Worm (Caenorhabditis elegans) whole organism, L1 larva: ENCODE results near the gene F55A11.11.

ENCODE experiments used
- C04F5.9 ChIP-seq: sonication (generic microtip); optimal IDR thresholded peaks from 2 replicates; lab custom pipeline; 2016; ENCODE audit warnings: missing genetic modification characterization, missing compliant biosample characterization
- C16A3.4 ChIP-seq: fragments of 150-350 bp; optimal IDR thresholded peaks from 2 replicates; lab custom pipeline; 2014; ENCODE audit warnings: missing biosample characterization, missing genetic modification characterization
- Y116A8C.19 ChIP-seq: sonication (generic microtip); optimal IDR thresholded peaks from 2 replicates; lab custom pipeline; 2016; ENCODE audit warnings: missing compliant biosample characterization, missing genetic modification characterization, borderline replicate concordance
- ceh-63 ChIP-seq: fragments of 200-800 bp; sonication (Bioruptor generic); optimal IDR thresholded peaks from 2 replicates; lab custom pipeline; 2018; ENCODE audit warnings: mild to moderate bottlenecking, missing genetic modification characterization, missing compliant biosample characterization
- ceh-8 ChIP-seq: fragments of 200-800 bp; sonication (Bioruptor generic); optimal IDR thresholded peaks from 2 replicates; lab custom pipeline; 2018; ENCODE audit warnings: mild to moderate bottlenecking, missing genetic modification characterization, moderate library complexity, missing compliant biosample characterization
- ceh-88 ChIP-seq: fragments of 200-800 bp; sonication (Bioruptor generic); IDR thresholded peaks from 2 replicates; pipeline ENCODE4 v1.3.6; 2022; ENCODE audit warnings: missing genetic modification characterization, missing compliant biosample characterization
- ceh-90 ChIP-seq: sonication (generic microtip); optimal IDR thresholded peaks from 2 replicates; lab custom pipeline; 2016; ENCODE audit warnings: missing genetic modification characterization, missing compliant biosample characterization
- ces-1 ChIP-seq: fragments of 150-350 bp; optimal IDR thresholded peaks from 2 replicates; lab custom pipeline; 2014; ENCODE audit warnings: missing biosample characterization, missing genetic modification reagents, missing genetic modification characterization
- dpl-1 ChIP-seq, 3 experiments: fragments of 150-350 bp in 2 of 3; sonication (generic microtip) in 1 of 3; optimal IDR thresholded peaks; 2 replicates each; lab custom pipeline; 2014 to 2017; ENCODE audit warnings: missing biosample characterization in 3 of 3, missing genetic modification characterization in 3 of 3, missing genetic modification reagents in 3 of 3
- efl-1 ChIP-seq, 4 experiments: fragments of 150-350 bp; optimal IDR thresholded peaks in 3 of 4; peaks in 1 of 4; 1 replicate in 1 of 4; 2 replicates in 3 of 4; lab custom pipeline; 2014; ENCODE audit warnings: missing biosample characterization in 2 of 4, missing genetic modification characterization in 2 of 4, missing genetic modification reagents in 2 of 4
- efl-3 ChIP-seq: fragments of 200-800 bp; sonication (Bioruptor generic); optimal IDR thresholded peaks from 2 replicates; lab custom pipeline; 2018; ENCODE audit warnings: mild to moderate bottlenecking, missing genetic modification characterization, missing compliant biosample characterization
- egl-27 ChIP-seq, 2 experiments: fragments of 150-350 bp in 1 of 2; sonication (generic microtip); optimal IDR thresholded peaks; 3 replicates each; lab custom pipeline; 2017 to 2018; ENCODE audit warnings: missing biosample characterization in 2 of 2, missing genetic modification characterization in 2 of 2, missing genetic modification reagents in 2 of 2
- ets-5 ChIP-seq: fragments of 200-800 bp; sonication (Bioruptor generic); IDR thresholded peaks from 2 replicates; pipeline ENCODE4 v1.3.6; 2022; ENCODE audit warnings: missing genetic modification characterization, missing compliant biosample characterization
- fkh-10 ChIP-seq: sonication (generic microtip); optimal IDR thresholded peaks from 2 replicates; lab custom pipeline; 2017; ENCODE audit warnings: missing biosample characterization, missing genetic modification reagents, missing genetic modification characterization
- fkh-8 ChIP-seq: sonication (generic microtip); optimal IDR thresholded peaks from 2 replicates; lab custom pipeline; 2016; ENCODE audit warnings: mild to moderate bottlenecking, missing genetic modification characterization, missing compliant biosample characterization
- fos-1 ChIP-seq: fragments of 150-350 bp; optimal IDR thresholded peaks from 2 replicates; lab custom pipeline; 2014; ENCODE audit warnings: missing biosample characterization, missing genetic modification characterization
- grh-1 ChIP-seq: fragments of 200-800 bp; sonication (Bioruptor generic); IDR thresholded peaks from 2 replicates; pipeline ENCODE4 v1.3.6; 2022; ENCODE audit warnings: missing genetic modification reagents, missing genetic modification characterization, missing compliant biosample characterization
- hlh-17 ChIP-seq: fragments of 200-800 bp; sonication (Bioruptor generic); optimal IDR thresholded peaks from 2 replicates; lab custom pipeline; 2018; ENCODE audit warnings: missing genetic modification characterization, mild to moderate bottlenecking, missing compliant biosample characterization, moderate library complexity, borderline replicate concordance
- hlh-4 ChIP-seq: sonication (generic microtip); optimal IDR thresholded peaks from 2 replicates; lab custom pipeline; 2016; ENCODE audit warnings: mild to moderate bottlenecking, missing genetic modification characterization, missing compliant biosample characterization
- isw-1 ChIP-seq: fragments of 200-800 bp; sonication (Bioruptor generic); IDR thresholded peaks from 2 replicates; pipeline ENCODE4 v1.3.6; 2022; ENCODE audit warnings: missing genetic modification characterization, missing compliant biosample characterization
- lin-13 ChIP-seq: fragments of 150-350 bp; optimal IDR thresholded peaks from 2 replicates; lab custom pipeline; 2014; ENCODE audit warnings: missing biosample characterization, missing genetic modification reagents, missing genetic modification characterization
- lin-14 ChIP-seq: fragments of 200-800 bp; sonication (Bioruptor generic); optimal IDR thresholded peaks from 2 replicates; lab custom pipeline; 2018; ENCODE audit warnings: mild to moderate bottlenecking, missing genetic modification characterization, moderate library complexity, missing compliant biosample characterization
- lin-15B ChIP-seq: fragments of 150-350 bp; sonication (generic microtip); optimal IDR thresholded peaks from 3 replicates; lab custom pipeline; 2014; ENCODE audit warnings: missing biosample characterization, missing genetic modification characterization
- lin-35 ChIP-seq, 2 experiments: fragments of 150-350 bp; optimal IDR thresholded peaks; 2 replicates each; lab custom pipeline; 2014; ENCODE audit warnings: missing biosample characterization in 2 of 2, missing genetic modification characterization in 2 of 2, missing genetic modification reagents in 2 of 2
- lin-39 ChIP-seq: fragments of 150-350 bp; optimal IDR thresholded peaks from 2 replicates; lab custom pipeline; 2014; ENCODE audit warnings: missing biosample characterization, missing genetic modification reagents, missing genetic modification characterization
- mab-9 ChIP-seq: fragments of 200-800 bp; sonication (Bioruptor generic); IDR thresholded peaks from 2 replicates; pipeline ENCODE4 v1.3.6; 2022; ENCODE audit warnings: missing genetic modification reagents, missing genetic modification characterization, missing compliant biosample characterization
- mdl-1 ChIP-seq, 2 experiments: fragments of 150-350 bp; optimal IDR thresholded peaks; 2 replicates each; lab custom pipeline; 2014 to 2017; ENCODE audit warnings: missing biosample characterization in 2 of 2, missing genetic modification characterization in 2 of 2, inconsistent platforms in 1 of 2
- mef-2 ChIP-seq: fragments of 150-350 bp; optimal IDR thresholded peaks from 2 replicates; lab custom pipeline; 2014; ENCODE audit warnings: missing biosample characterization, missing genetic modification characterization
- mep-1 ChIP-seq: fragments of 150-350 bp; optimal IDR thresholded peaks from 2 replicates; lab custom pipeline; 2014; ENCODE audit warnings: missing biosample characterization, missing genetic modification characterization
- nhr-12 ChIP-seq: sonication (generic microtip); optimal IDR thresholded peaks from 2 replicates; lab custom pipeline; 2017; ENCODE audit warnings: missing biosample characterization, missing genetic modification characterization
- nhr-19 ChIP-seq: fragments of 200-800 bp; sonication (Bioruptor generic); conservative IDR thresholded peaks from 2 replicates; pipeline ENCODE4 v1.3.6; 2022; ENCODE audit warnings: missing genetic modification characterization, missing compliant biosample characterization
- nhr-20 ChIP-seq: sonication (generic microtip); optimal IDR thresholded peaks from 2 replicates; lab custom pipeline; 2016; ENCODE audit warnings: mild to moderate bottlenecking, missing genetic modification characterization, missing compliant biosample characterization
- nhr-237 ChIP-seq: fragments of 150-350 bp; optimal IDR thresholded peaks from 2 replicates; lab custom pipeline; 2014; ENCODE audit warnings: missing biosample characterization, missing genetic modification characterization
- nhr-28 ChIP-seq: fragments of 150-350 bp; optimal IDR thresholded peaks from 2 replicates; lab custom pipeline; 2014; ENCODE audit warnings: missing biosample characterization, missing genetic modification characterization
- nhr-47 ChIP-seq: sonication (generic microtip); optimal IDR thresholded peaks from 2 replicates; lab custom pipeline; 2016; ENCODE audit warnings: mild to moderate bottlenecking, missing genetic modification characterization, moderate library complexity, missing compliant biosample characterization
- nhr-71 ChIP-seq: sonication (generic microtip); optimal IDR thresholded peaks from 2 replicates; lab custom pipeline; 2016; ENCODE audit warnings: mild to moderate bottlenecking, missing genetic modification characterization, moderate library complexity, missing compliant biosample characterization
- nhr-77 ChIP-seq: fragments of 150-350 bp; optimal IDR thresholded peaks from 2 replicates; lab custom pipeline; 2014; ENCODE audit warnings: missing biosample characterization, missing genetic modification characterization
- nhr-84 ChIP-seq: sonication (generic microtip); optimal IDR thresholded peaks from 2 replicates; lab custom pipeline; 2017; ENCODE audit warnings: missing biosample characterization, missing genetic modification characterization
- nhr-90 ChIP-seq: sonication (generic microtip); optimal IDR thresholded peaks from 2 replicates; lab custom pipeline; 2016; ENCODE audit warnings: mild to moderate bottlenecking, missing genetic modification characterization, missing compliant biosample characterization; ENCODE audit not compliant: poor library complexity
- pax-3 ChIP-seq: fragments of 200-800 bp; sonication (Bioruptor generic); optimal IDR thresholded peaks from 2 replicates; lab custom pipeline; 2018; ENCODE audit warnings: mild to moderate bottlenecking, missing genetic modification characterization, moderate library complexity, missing compliant biosample characterization
- skn-1 ChIP-seq: fragments of 150-350 bp; optimal IDR thresholded peaks from 2 replicates; lab custom pipeline; 2014; ENCODE audit warnings: missing biosample characterization, missing genetic modification characterization
- snpc-4 ChIP-seq: fragments of 150-350 bp; optimal IDR thresholded peaks from 2 replicates; lab custom pipeline; 2014; ENCODE audit warnings: missing biosample characterization, missing genetic modification characterization
- sptf-1 ChIP-seq: fragments of 150-350 bp; optimal IDR thresholded peaks from 2 replicates; lab custom pipeline; 2014; ENCODE audit warnings: missing biosample characterization, missing genetic modification characterization
- sup-37 ChIP-seq: fragments of 200-800 bp; sonication (Bioruptor generic); optimal IDR thresholded peaks from 2 replicates; lab custom pipeline; 2018; ENCODE audit warnings: mild to moderate bottlenecking, missing genetic modification characterization, missing compliant biosample characterization
- swsn-7 ChIP-seq: sonication (generic microtip); optimal IDR thresholded peaks from 2 replicates; lab custom pipeline; 2016; ENCODE audit warnings: missing genetic modification characterization, missing compliant biosample characterization
- tbx-2 ChIP-seq: sonication (generic microtip); optimal IDR thresholded peaks from 2 replicates; lab custom pipeline; 2016; ENCODE audit warnings: missing genetic modification characterization, missing compliant biosample characterization
- unc-130 ChIP-seq: fragments of 150-350 bp; optimal IDR thresholded peaks from 2 replicates; lab custom pipeline; 2017; ENCODE audit warnings: missing biosample characterization, missing genetic modification characterization, inconsistent platforms
- unc-30 ChIP-seq: sonication (generic microtip); optimal IDR thresholded peaks from 2 replicates; lab custom pipeline; 2017; ENCODE audit warnings: missing biosample characterization, missing genetic modification characterization
- unc-62 ChIP-seq: fragments of 150-350 bp; optimal IDR thresholded peaks from 2 replicates; lab custom pipeline; 2014; ENCODE audit warnings: missing biosample characterization, missing genetic modification reagents, missing genetic modification characterization
- unc-86 ChIP-seq: sonication (generic microtip); optimal IDR thresholded peaks from 2 replicates; lab custom pipeline; 2016; ENCODE audit warnings: missing genetic modification characterization, missing compliant biosample characterization
- unc-98 ChIP-seq: fragments of 200-800 bp; sonication (Bioruptor generic); IDR thresholded peaks from 2 replicates; pipeline ENCODE4 v1.3.6; 2022; ENCODE audit warnings: missing genetic modification characterization, missing compliant biosample characterization
- vab-15 ChIP-seq: sonication (generic microtip); optimal IDR thresholded peaks from 2 replicates; lab custom pipeline; 2017; ENCODE audit warnings: missing genotype, mild to moderate bottlenecking, missing genetic modification characterization, missing compliant biosample characterization
- xbp-1 ChIP-seq: sonication (generic microtip); optimal IDR thresholded peaks from 2 replicates; lab custom pipeline; 2016; ENCODE audit warnings: missing genetic modification characterization, missing compliant biosample characterization

The F55A11.11 gene

ce11 chrV:11822461-11822939, 39.6 kb downstream of the F55A11.11 start, which contains the start of gene pyc-1:
pyc-1 (minus strand) TSS chrV:11822529.
- no peak for TF ChIP-seq pax-3 (tag; lab: Kevin White, UChicago)
- TF ChIP-seq fos-1: no peak
- TF ChIP-seq ceh-88 (GFP tag; lab: Robert Waterston, UW): peak; percentile 49
- no peak for TF ChIP-seq mab-9 (GFP tag; lab: Robert Waterston, UW)
- TF ChIP-seq dpl-1 (GFP tag; optimal IDR thresholded peaks at IDR 0.05; lab: Kevin White, UChicago): peak; percentile 14 to 39 (median 24)
- no peak for TF ChIP-seq vab-15
- TF ChIP-seq efl-3 (GFP tag; lab: Kevin White, UChicago): no peak
- no peak for TF ChIP-seq lin-39 (tag; lab: Kevin White, UChicago)
- no peak for TF ChIP-seq unc-98
- no peak for TF ChIP-seq fkh-10 (GFP tag; lab: Kevin White, UChicago)
- no peak for TF ChIP-seq nhr-12 (tag; lab: Kevin White, UChicago)
- TF ChIP-seq sup-37 (GFP tag; lab: Kevin White, UChicago): peak; percentile 1
- no peak for TF ChIP-seq nhr-77 (tag; lab: Kevin White, UChicago)
- no peak for TF ChIP-seq ces-1
- TF ChIP-seq unc-86 (tag; lab: Kevin White, UChicago): no peak
- TF ChIP-seq lin-14 (GFP tag; lab: Kevin White, UChicago): peak; percentile 64
- TF ChIP-seq fkh-8 (tag; lab: Kevin White, UChicago): no peak
- TF ChIP-seq ceh-90 (tag; lab: Kevin White, UChicago): no peak
- TF ChIP-seq nhr-19: peak; percentile 88
- no peak for TF ChIP-seq Y116A8C.19 (tag; lab: Kevin White, UChicago)
- TF ChIP-seq hlh-17 (GFP tag; lab: Kevin White, UChicago): no peak
- TF ChIP-seq unc-62 (GFP tag; lab: Kevin White, UChicago): no peak
- TF ChIP-seq lin-15B (tag; lab: Kevin White, UChicago): no peak
- no peak for TF ChIP-seq ets-5 (GFP tag; lab: Robert Waterston, UW)
- peak; percentile 34 for TF ChIP-seq swsn-7 (tag; lab: Kevin White, UChicago)
- TF ChIP-seq xbp-1 (tag; lab: Kevin White, UChicago): no peak
- no peak for TF ChIP-seq C04F5.9 (tag; lab: Kevin White, UChicago)
- no peak for TF ChIP-seq ceh-8 (GFP tag; lab: Kevin White, UChicago)
- no peak for TF ChIP-seq unc-30 (tag; lab: Kevin White, UChicago)
- no peak for TF ChIP-seq hlh-4 (tag; lab: Kevin White, UChicago)
- no peak for TF ChIP-seq nhr-28
- peak; percentile 25 for TF ChIP-seq tbx-2 (tag; lab: Kevin White, UChicago)
- TF ChIP-seq nhr-237 (tag; lab: Kevin White, UChicago): no peak
- no peak for TF ChIP-seq ceh-63
- peak in 1 of 2 experiments; percentile 6 for TF ChIP-seq mdl-1 (tag; optimal IDR thresholded peaks at IDR 0.05; lab: Kevin White, UChicago)
- TF ChIP-seq mef-2 (tag; lab: Kevin White, UChicago): no peak
- TF ChIP-seq nhr-71: peak; percentile 93
- peak; percentile 55 for TF ChIP-seq unc-130 (tag; lab: Kevin White, UChicago)
- no peak for TF ChIP-seq egl-27 (tag; optimal IDR thresholded peaks at IDR 0.05; lab: Kevin White, UChicago)
- TF ChIP-seq efl-1 (optimal IDR thresholded peaks at IDR 0.05; lab: Kevin White, UChicago): peak in 1 of 2 experiments; percentile 1
- no peak for TF ChIP-seq efl-1 (GFP tag; optimal IDR thresholded peaks at IDR 0.05 in 1 of 2; lab: Kevin White, UChicago)
- TF ChIP-seq C16A3.4 (tag; lab: Kevin White, UChicago): peak; percentile 18
- peak; percentile 69 for TF ChIP-seq nhr-90 (tag; lab: Kevin White, UChicago)
- peak; percentile 73 for TF ChIP-seq nhr-20
- TF ChIP-seq skn-1: no peak
- TF ChIP-seq grh-1 (GFP tag; lab: Robert Waterston, UW): no peak
- no peak for TF ChIP-seq sptf-1 (tag; lab: Kevin White, UChicago)
- TF ChIP-seq lin-13 (GFP tag; lab: Kevin White, UChicago): no peak
- peak; percentile 38 for TF ChIP-seq nhr-47 (tag; lab: Kevin White, UChicago)
- TF ChIP-seq mep-1 (tag; lab: Kevin White, UChicago): peak; percentile 74
- no peak for TF ChIP-seq isw-1 (GFP tag; lab: Robert Waterston, UW)
- no peak for TF ChIP-seq nhr-84 (tag; lab: Kevin White, UChicago)
- TF ChIP-seq snpc-4 (tag; lab: Kevin White, UChicago): peak; percentile 8
- peak in 1 of 2 experiments; percentile 72 for TF ChIP-seq lin-35 (GFP tag; optimal IDR thresholded peaks at IDR 0.05; lab: Kevin White, UChicago)
